In the genomic region with DNA sequence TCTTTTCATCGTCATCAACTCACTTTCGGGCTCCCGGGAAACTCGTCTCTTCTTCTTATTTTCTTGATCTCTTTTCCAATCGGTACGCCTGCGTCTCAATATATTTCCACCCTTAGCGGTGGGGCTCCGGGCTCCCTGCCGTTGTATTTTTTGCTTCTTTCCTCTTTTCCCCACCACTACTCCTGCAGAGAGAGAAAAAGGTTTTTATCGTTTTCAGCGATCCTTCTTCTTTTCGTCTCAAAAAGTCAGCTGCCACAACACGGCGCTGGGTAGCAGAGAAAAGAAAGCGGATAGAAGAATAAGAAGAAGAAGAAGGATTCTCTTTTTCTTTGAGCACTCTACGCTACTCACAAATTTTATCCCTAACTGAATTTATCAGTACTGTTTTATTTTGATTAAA, we compare ENCODE assay signal across 8 worm cellular contexts.
TF ChIP-seq lines count a peak whose summit lies in the region.

No protein-coding gene starts in this region.

TF ChIP-seq in whole organism, L1 larva, 84 proteins besides CTCF, POLR2A, EP300 and RAD21 (continues in another document):
- TF ChIP-seq nhr-76 (tag; optimal IDR thresholded peaks at IDR 0.05; lab: Kevin White, UChicago), result no peak
- TF ChIP-seq alr-1 (tag; optimal IDR thresholded peaks at IDR 0.05; lab: Kevin White, UChicago; ENCODE audit: borderline replicate concordance), result no peak
- peak; percentile 7 to 40 for TF ChIP-seq lsy-2 (tag; optimal IDR thresholded peaks at IDR 0.05; lab: Kevin White, UChicago)
- TF ChIP-seq lir-3 (tag; optimal IDR thresholded peaks at IDR 0.05; lab: Kevin White, UChicago; ENCODE audit: poor library complexity), result no peak
- no peak for TF ChIP-seq ceh-88 (GFP tag; IDR thresholded peaks at IDR 0.05; lab: Robert Waterston, UW)
- TF ChIP-seq unc-62 (GFP tag; optimal IDR thresholded peaks at IDR 0.05; lab: Kevin White, UChicago), result no peak
- TF ChIP-seq nhr-237 (tag; optimal IDR thresholded peaks at IDR 0.05; lab: Kevin White, UChicago), result no peak
- peak; percentile 45 for TF ChIP-seq snu-23 (GFP tag; optimal IDR thresholded peaks at IDR 0.05; lab: Kevin White, UChicago)
- TF ChIP-seq pag-3 (tag; optimal IDR thresholded peaks at IDR 0.05; lab: Kevin White, UChicago; ENCODE audit: borderline replicate concordance, insufficient read depth), result peak; percentile 47
- TF ChIP-seq elt-3 (tag; optimal IDR thresholded peaks at IDR 0.05; lab: Kevin White, UChicago), result no peak

TF ChIP-seq in whole organism, L2 larva, 48 proteins besides CTCF, POLR2A, EP300 and RAD21 (continues in another document):
- TF ChIP-seq R02D3.7 (tag; optimal IDR thresholded peaks at IDR 0.05; lab: Kevin White, UChicago) (no peak), nhr-25 (tag; optimal IDR thresholded peaks at IDR 0.05; lab: Kevin White, UChicago) (no peak), snpc-4 (tag; optimal IDR thresholded peaks at IDR 0.05; lab: Kevin White, UChicago) (no peak), F13H6.1 (tag; optimal IDR thresholded peaks at IDR 0.05; lab: Kevin White, UChicago) (peak; percentile 67), egl-27 (tag; optimal IDR thresholded peaks at IDR 0.05; lab: Kevin White, UChicago) (no peak), elt-3 (tag; optimal IDR thresholded peaks at IDR 0.05; lab: Kevin White, UChicago) (no peak), nhr-129 (tag; optimal IDR thresholded peaks at IDR 0.05; lab: Kevin White, UChicago) (peak; percentile 46), nhr-237 (tag; optimal IDR thresholded peaks at IDR 0.05; lab: Kevin White, UChicago) (no peak), nhr-21 (tag; optimal IDR thresholded peaks at IDR 0.05; lab: Kevin White, UChicago) (no peak), aly-2 (tag; optimal IDR thresholded peaks at IDR 0.05; lab: Kevin White, UChicago) (no peak), elt-1 (tag; optimal IDR thresholded peaks at IDR 0.05; lab: Kevin White, UChicago) (no peak), ZK546.5 (tag; optimal IDR thresholded peaks at IDR 0.05; lab: Kevin White, UChicago) (no peak)

TF ChIP-seq in whole organism, L4 larva, 104 proteins besides CTCF, POLR2A, EP300 and RAD21 (continues in another document):
- peak in 1 of 2 experiments; percentile 35 for TF ChIP-seq daf-16 (GFP tag; optimal IDR thresholded peaks at IDR 0.05; lab: Kevin White, UChicago)
- TF ChIP-seq daf-16 (tag; optimal IDR thresholded peaks at IDR 0.05; lab: Kevin White, UChicago), result no peak
- no peak for TF ChIP-seq lir-3 (tag; optimal IDR thresholded peaks at IDR 0.05; lab: Kevin White, UChicago)
- TF ChIP-seq attf-4 (tag; optimal IDR thresholded peaks at IDR 0.05; lab: Kevin White, UChicago), result no peak
- TF ChIP-seq aha-1 (tag; lab: Kevin White, UChicago), result peak; percentile 28
- TF ChIP-seq daf-12 (tag; optimal IDR thresholded peaks at IDR 0.05; lab: Kevin White, UChicago), result no peak
- TF ChIP-seq T20F7.1 (GFP tag; optimal IDR thresholded peaks at IDR 0.05; lab: Kevin White, UChicago), result no peak
- TF ChIP-seq ceh-32 (tag; optimal IDR thresholded peaks at IDR 0.05; lab: Kevin White, UChicago; ENCODE audit: poor library complexity), result no peak
- TF ChIP-seq hlh-11 (tag; optimal IDR thresholded peaks at IDR 0.05; lab: Kevin White, UChicago), result peak; percentile 48
- no peak for TF ChIP-seq F49E8.2 (tag; optimal IDR thresholded peaks at IDR 0.05; lab: Kevin White, UChicago; ENCODE audit: borderline replicate concordance)
- TF ChIP-seq gei-8 (GFP tag; optimal IDR thresholded peaks at IDR 0.05; lab: Kevin White, UChicago), result no peak

TF ChIP-seq in whole organism, early embryonic, 17 proteins besides CTCF, POLR2A, EP300 and RAD21:
- TF ChIP-seq pes-1 (GFP tag; IDR thresholded peaks at IDR 0.05; lab: Robert Waterston, UW), result 0 out of 2 replicates have a peak, but pooled peaks have one; percentile 26
- no peak for TF ChIP-seq ceh-36 (tag; optimal IDR thresholded peaks at IDR 0.05; lab: Kevin White, UChicago)
- no peak for TF ChIP-seq aly-1 (tag; optimal IDR thresholded peaks at IDR 0.05; lab: Kevin White, UChicago)
TF ChIP-seq in whole organism, early embryonic: peak in this region for 1.

TF ChIP-seq in whole organism, late embryonic, 69 proteins besides CTCF, POLR2A, EP300 and RAD21:
- peak; percentile 32 for TF ChIP-seq ceh-18 (tag; optimal IDR thresholded peaks at IDR 0.05; lab: Kevin White, UChicago)
- TF ChIP-seq nfya-1 (tag; optimal IDR thresholded peaks at IDR 0.05; lab: Kevin White, UChicago), result peak; percentile 23
- no peak for TF ChIP-seq pag-3 (tag; optimal IDR thresholded peaks at IDR 0.05; lab: Kevin White, UChicago; ENCODE audit: borderline replicate concordance)
- peak; percentile 18 for TF ChIP-seq rnt-1 (tag; optimal IDR thresholded peaks at IDR 0.05; lab: Kevin White, UChicago)
- peak; percentile 17 for TF ChIP-seq unc-55 (GFP tag; optimal IDR thresholded peaks at IDR 0.05; lab: Kevin White, UChicago)
TF ChIP-seq in whole organism, late embryonic: peak in this region for 4.

TF ChIP-seq in whole organism, midembryonic, 9 proteins besides CTCF, POLR2A, EP300 and RAD21:
- TF ChIP-seq tab-1 (GFP tag; IDR thresholded peaks at IDR 0.05; lab: Robert Waterston, UW), result no peak
- TF ChIP-seq ztf-23 (GFP tag; IDR thresholded peaks at IDR 0.05; lab: Robert Waterston, UW), result 0 out of 2 replicates have a peak, but pooled peaks have one; percentile 11

TF ChIP-seq in whole organism, mixed stage, embryonic, 35 proteins besides CTCF, POLR2A, EP300 and RAD21:
- TF ChIP-seq ceh-39 (tag; optimal IDR thresholded peaks at IDR 0.05; lab: Kevin White, UChicago), result no peak
- TF ChIP-seq hlh-1 (tag; optimal IDR thresholded peaks at IDR 0.05; lab: Kevin White, UChicago), result peak; percentile 77
- TF ChIP-seq drap-1 (GFP tag; optimal IDR thresholded peaks at IDR 0.05; lab: Kevin White, UChicago), result no peak
- TF ChIP-seq unc-120 (tag; optimal IDR thresholded peaks at IDR 0.05; lab: Kevin White, UChicago; ENCODE audit: poor library complexity, severe bottlenecking), result peak; percentile 69

TF ChIP-seq in whole organism, young adult, 124 proteins besides CTCF, POLR2A, EP300 and RAD21:
- TF ChIP-seq B0019.2 (GFP tag; conservative IDR thresholded peaks at IDR 0.05; lab: Robert Waterston, UW) (no peak), zfh-2 (GFP tag; conservative IDR thresholded peaks at IDR 0.05; lab: Robert Waterston, UW) (peak; percentile 41; the same call in 1 of the 2 replicates), lin-54 (GFP tag; optimal IDR thresholded peaks at IDR 0.05; lab: Kevin White, UChicago) (no peak), ztf-3 (GFP tag; optimal IDR thresholded peaks at IDR 0.05; lab: Kevin White, UChicago) (no peak)
TF ChIP-seq in whole organism, young adult: peak in this region for 1.
